Worm (Caenorhabditis elegans): ENCODE data around the gene nhx-9.

Gene nhx-9

ce11 chrIV:11945621-11946020 lies 14.9 kb downstream of the nhx-9 start, which contains the start of gene ZK829.3:
TSS of gene ZK829.3 (minus strand) at chrIV:11945721.
- no peak for TF ChIP-seq hmg-11 (tag; optimal IDR thresholded peaks at IDR 0.05)
- no peak for TF ChIP-seq ceh-82 (tag; optimal IDR thresholded peaks at IDR 0.05)
- no peak for TF ChIP-seq ceh-28 (tag; optimal IDR thresholded peaks at IDR 0.05)
- TF ChIP-seq egl-5 (tag; optimal IDR thresholded peaks at IDR 0.05) = no peak

ce11 chrIV:11949717-11950116 lies 19.0 kb downstream of the nhx-9 start, which contains the start of gene hdl-1:
TSS of gene hdl-1 (minus strand) at chrIV:11949817.
- no peak for TF ChIP-seq lsy-12 (tag; optimal IDR thresholded peaks at IDR 0.05)
- no peak for TF ChIP-seq lin-15B (tag; optimal IDR thresholded peaks at IDR 0.05)

- no peak for TF ChIP-seq nhr-77 (tag; optimal IDR thresholded peaks at IDR 0.05)
- no peak for TF ChIP-seq ceh-9 (tag; optimal IDR thresholded peaks at IDR 0.05)
- no peak for TF ChIP-seq R02D3.7 (tag; optimal IDR thresholded peaks at IDR 0.05)
- no peak for TF ChIP-seq aly-2 (tag; optimal IDR thresholded peaks at IDR 0.05)
- TF ChIP-seq eor-1 (tag; optimal IDR thresholded peaks at IDR 0.05) = no peak
- TF ChIP-seq snpc-4 (tag; optimal IDR thresholded peaks at IDR 0.05) = no peak
- no peak for TF ChIP-seq elt-2 (tag; optimal IDR thresholded peaks at IDR 0.05)
Measured at ce11 chrIV:11950270-11950669, 19.6 kb downstream of the nhx-9 start, which contains the start of gene tbx-36. TSS of gene tbx-36 (plus strand) at chrIV:11950570.

- TF ChIP-seq ztf-4 (tag; optimal IDR thresholded peaks at IDR 0.05) (no peak), egl-5 (tag; optimal IDR thresholded peaks at IDR 0.05) (peak; percentile 2), sea-2 (GFP tag; optimal IDR thresholded peaks at IDR 0.05) (no peak), fos-1 (tag; optimal IDR thresholded peaks at IDR 0.05) (no peak), ceh-9 (tag; optimal IDR thresholded peaks at IDR 0.05) (no peak), R02D3.7 (tag; optimal IDR thresholded peaks at IDR 0.05) (no peak), ceh-16 (tag; optimal IDR thresholded peaks at IDR 0.05) (no peak), ama-1 (optimal IDR thresholded peaks at IDR 0.05) (peak; percentile 62), nfya-1 (tag; optimal IDR thresholded peaks at IDR 0.05; ENCODE audit: insufficient read depth) (peak; percentile 44), elt-2 (tag; optimal IDR thresholded peaks at IDR 0.05) (peak; percentile 58), nhr-12 (tag; optimal IDR thresholded peaks at IDR 0.05) (no peak), skn-1 (tag; optimal IDR thresholded peaks at IDR 0.05) (no peak), eor-1 (tag; optimal IDR thresholded peaks at IDR 0.05) (no peak), nhr-43 (tag; optimal IDR thresholded peaks at IDR 0.05; ENCODE audit: poor library complexity, severe bottlenecking) (peak; percentile 46), ztf-11 (tag; optimal IDR thresholded peaks at IDR 0.05) (no peak), pha-4 (tag; optimal IDR thresholded peaks at IDR 0.05) (peak; percentile 91), fkh-10 (GFP tag; optimal IDR thresholded peaks at IDR 0.05) (no peak), aly-2 (tag; optimal IDR thresholded peaks at IDR 0.05) (no peak), hmg-11 (tag; optimal IDR thresholded peaks at IDR 0.05) (no peak), pqm-1 (tag; optimal IDR thresholded peaks at IDR 0.05) (peak; percentile 49), jun-1 (tag; optimal IDR thresholded peaks at IDR 0.05) (no peak), unc-62 (GFP tag; optimal IDR thresholded peaks at IDR 0.05) (no peak), nhr-25 (tag; optimal IDR thresholded peaks at IDR 0.05) (peak; percentile 74)
Measured at ce11 chrIV:11952612-11953299, 22.1 kb downstream of the nhx-9 start, which contains the start of gene gdh-1. TSS of gene gdh-1 (plus strand) at chrIV:11953249.

- TF ChIP-seq fos-1 (tag; optimal IDR thresholded peaks at IDR 0.05) (peak; percentile 67), fkh-10 (GFP tag; optimal IDR thresholded peaks at IDR 0.05) (no peak), nhr-12 (tag; optimal IDR thresholded peaks at IDR 0.05) (no peak), unc-62 (GFP tag; optimal IDR thresholded peaks at IDR 0.05) (no peak), aly-2 (tag; optimal IDR thresholded peaks at IDR 0.05) (no peak), pha-4 (tag; optimal IDR thresholded peaks at IDR 0.05) (peak; percentile 34), nhr-28 (tag; optimal IDR thresholded peaks at IDR 0.05) (no peak), eor-1 (tag; optimal IDR thresholded peaks at IDR 0.05) (no peak), nhr-43 (tag; optimal IDR thresholded peaks at IDR 0.05; ENCODE audit: poor library complexity, severe bottlenecking) (peak; percentile 67), egl-27 (tag; optimal IDR thresholded peaks at IDR 0.05) (peak; percentile 3), nhr-237 (tag; optimal IDR thresholded peaks at IDR 0.05) (no peak), jun-1 (tag; optimal IDR thresholded peaks at IDR 0.05) (peak; percentile 76), lsy-12 (tag; optimal IDR thresholded peaks at IDR 0.05) (peak; percentile 38), nhr-25 (tag; optimal IDR thresholded peaks at IDR 0.05) (peak; percentile 81), nfya-1 (tag; optimal IDR thresholded peaks at IDR 0.05; ENCODE audit: insufficient read depth) (peak; percentile 43), hmg-11 (tag; optimal IDR thresholded peaks at IDR 0.05) (no peak), mdl-1 (tag; optimal IDR thresholded peaks at IDR 0.05) (peak; percentile 24), ceh-16 (tag; optimal IDR thresholded peaks at IDR 0.05) (no peak), elt-2 (tag; optimal IDR thresholded peaks at IDR 0.05) (peak; percentile 98), elt-1 (tag; optimal IDR thresholded peaks at IDR 0.05) (no peak), ztf-4 (tag; optimal IDR thresholded peaks at IDR 0.05) (peak; percentile 34), ama-1 (optimal IDR thresholded peaks at IDR 0.05) (peak; percentile 94), R02D3.7 (tag; optimal IDR thresholded peaks at IDR 0.05) (peak; percentile 31), ceh-28 (tag; optimal IDR thresholded peaks at IDR 0.05) (no peak), ceh-82 (tag; optimal IDR thresholded peaks at IDR 0.05) (no peak), pqm-1 (tag; optimal IDR thresholded peaks at IDR 0.05) (peak; percentile 75), egl-5 (tag; optimal IDR thresholded peaks at IDR 0.05) (no peak), nhr-11 (tag; optimal IDR thresholded peaks at IDR 0.05) (no peak), zag-1 (tag; optimal IDR thresholded peaks at IDR 0.05) (no peak), nhr-23 (tag; optimal IDR thresholded peaks at IDR 0.05) (peak; percentile 47)
Measured at ce11 chrIV:11955592-11955991, 24.9 kb downstream of the nhx-9 start.

Data from whole organism, L3 larva.